Fruit fly (Drosophila melanogaster) whole organism: ENCODE results near the gene CG7966.

ENCODE experiments used
- CG8478 ChIP-seq: fragments of >200 bp; optimal IDR thresholded peaks from 2 replicates; lab custom pipeline; 2018; ENCODE audit warnings: inconsistent platforms
- Dll ChIP-seq: fragments of >200 bp; optimal IDR thresholded peaks from 2 replicates; lab custom pipeline; 2017
- EcR ChIP-seq, 2 experiments: fragments of >200 bp; optimal IDR thresholded peaks; 2 replicates each; lab custom pipeline; 2017; ENCODE audit warnings: missing biosample characterization in 2 of 2, missing genetic modification characterization in 2 of 2, missing genetic modification reagents in 2 of 2
- pan ChIP-seq: fragments of >200 bp; optimal IDR thresholded peaks from 2 replicates; lab custom pipeline; 2017
- psq ChIP-seq: fragments of >200 bp; optimal IDR thresholded peaks from 2 replicates; lab custom pipeline; 2017
- usp ChIP-seq: fragments of >200 bp; optimal IDR thresholded peaks from 2 replicates; lab custom pipeline; 2017; ENCODE audit warnings: missing biosample characterization, missing genetic modification characterization, mixed read lengths

DNA sequence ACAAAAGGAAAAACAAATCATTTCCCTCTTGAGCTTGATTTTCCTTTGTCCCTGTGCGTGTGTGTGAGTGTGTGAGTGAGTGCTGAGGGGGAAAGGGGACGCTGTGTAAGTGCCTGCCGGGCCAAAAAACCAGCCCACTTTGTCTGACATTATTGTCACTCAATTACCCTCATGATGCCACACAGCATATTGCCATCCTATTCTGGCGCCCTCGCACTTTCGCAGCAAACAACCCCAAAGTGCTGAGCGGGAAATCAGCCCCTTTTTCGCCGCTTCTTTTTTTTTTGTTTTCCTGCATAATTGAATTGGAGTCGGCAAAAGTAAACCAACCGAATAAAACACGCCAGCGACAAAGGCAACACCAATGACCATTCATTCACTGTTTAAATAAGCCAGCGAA is 24.5 kb upstream of the CG7966 start:
- no peak for TF ChIP-seq pan (lab: Kevin White, UChicago)
- TF ChIP-seq Dll (lab: Kevin White, UChicago) = no peak
- no peak for TF ChIP-seq EcR (GFP tag; optimal IDR thresholded peaks at IDR 0.05; lab: Kevin White, UChicago)
- TF ChIP-seq CG8478 (lab: Kevin White, UChicago) = no peak
- TF ChIP-seq psq (lab: Kevin White, UChicago) = no peak
- TF ChIP-seq usp = no peak
